Worm (Caenorhabditis elegans) whole organism, L4 larva: ENCODE measurements around the gene C06H5.11.

ENCODE experiments used
- F37D6.2 ChIP-seq: sonication (generic microtip); optimal IDR thresholded peaks from 2 replicates; lab custom pipeline; 2016; ENCODE audit warnings: mild to moderate bottlenecking, missing genetic modification characterization, missing compliant biosample characterization
- F49E8.2 ChIP-seq: sonication (generic microtip); optimal IDR thresholded peaks from 2 replicates; lab custom pipeline; 2016; ENCODE audit warnings: missing compliant biosample characterization, mild to moderate bottlenecking, missing genetic modification characterization, borderline replicate concordance
- R02D3.7 ChIP-seq: fragments of 150-350 bp; sonication (generic microtip); optimal IDR thresholded peaks from 3 replicates; lab custom pipeline; 2014; ENCODE audit warnings: missing biosample characterization, missing genetic modification characterization
- T20F7.1 ChIP-seq: fragments of 200-800 bp; sonication (Bioruptor generic); optimal IDR thresholded peaks from 2 replicates; lab custom pipeline; 2018; ENCODE audit warnings: mild to moderate bottlenecking, missing genetic modification characterization, missing compliant biosample characterization
- Y75B8A.6 ChIP-seq: fragments of 200-800 bp; sonication (Bioruptor generic); IDR thresholded peaks from 2 replicates; pipeline ENCODE4 v1.3.6; 2022; ENCODE audit warnings: missing genetic modification reagents, missing genetic modification characterization, missing compliant biosample characterization
- aha-1 ChIP-seq: fragments of 150-350 bp; peaks from one replicate; lab custom pipeline; 2014; ENCODE audit warnings: missing biosample characterization, missing genetic modification characterization
- aly-2 ChIP-seq: sonication (generic microtip); optimal IDR thresholded peaks from 2 replicates; lab custom pipeline; 2018; ENCODE audit warnings: missing biosample characterization, missing genetic modification characterization
- daf-16 ChIP-seq, 3 experiments: sonication (generic microtip); optimal IDR thresholded peaks; 2 replicates each; lab custom pipeline; 2016 to 2017; ENCODE audit warnings: missing genetic modification characterization in 3 of 3, missing genetic modification reagents in 3 of 3, mild to moderate bottlenecking in 2 of 3, missing compliant biosample characterization in 2 of 3, missing biosample characterization in 1 of 3, moderate library complexity in 1 of 3
- daf-8 ChIP-seq: fragments of 200-800 bp; sonication (Bioruptor generic); IDR thresholded peaks from 2 replicates; pipeline ENCODE4 v1.3.6; 2022; ENCODE audit warnings: missing genetic modification characterization, missing compliant biosample characterization
- dmd-6 ChIP-seq: fragments of 200-800 bp; sonication (Bioruptor generic); IDR thresholded peaks from 2 replicates; pipeline ENCODE4 v1.3.6; 2022; ENCODE audit warnings: missing genetic modification reagents, missing genetic modification characterization, missing compliant biosample characterization
- dpl-1 ChIP-seq: fragments of 150-350 bp; optimal IDR thresholded peaks from 2 replicates; lab custom pipeline; 2014; ENCODE audit warnings: missing biosample characterization, missing genetic modification reagents, missing genetic modification characterization
- duxl-1 ChIP-seq: sonication (generic microtip); optimal IDR thresholded peaks from 2 replicates; lab custom pipeline; 2016; ENCODE audit warnings: mild to moderate bottlenecking, missing genetic modification characterization, moderate library complexity, missing compliant biosample characterization; ENCODE audit not compliant: poor library complexity
- dve-1 ChIP-seq: sonication (generic microtip); optimal IDR thresholded peaks from 2 replicates; lab custom pipeline; 2017; ENCODE audit warnings: antibody characterized with exemption, mild to moderate bottlenecking, missing genetic modification characterization, missing compliant biosample characterization; ENCODE audit not compliant: insufficient read depth
- fkh-10 ChIP-seq: fragments of 150-350 bp; optimal IDR thresholded peaks from 2 replicates; lab custom pipeline; 2014; ENCODE audit warnings: missing biosample characterization, missing genetic modification reagents, missing genetic modification characterization
- hlh-30 ChIP-seq: sonication (generic microtip); optimal IDR thresholded peaks from 2 replicates; lab custom pipeline; 2017; ENCODE audit warnings: antibody characterized with exemption, mild to moderate bottlenecking, missing genetic modification characterization, missing compliant biosample characterization; ENCODE audit not compliant: insufficient read depth
- lim-7 ChIP-seq: fragments of 200-800 bp; sonication (Bioruptor generic); IDR thresholded peaks from 2 replicates; pipeline ENCODE4 v1.3.6; 2022; ENCODE audit warnings: missing genetic modification characterization, missing compliant biosample characterization
- lin-38 ChIP-seq: fragments of 200-800 bp; sonication (Bioruptor generic); IDR thresholded peaks from 2 replicates; pipeline ENCODE4 v1.3.6; 2022; ENCODE audit warnings: missing genetic modification reagents, missing genetic modification characterization, missing compliant biosample characterization
- lir-3 ChIP-seq: sonication (generic microtip); optimal IDR thresholded peaks from 2 replicates; lab custom pipeline; 2016; ENCODE audit warnings: mild to moderate bottlenecking, missing genetic modification characterization, missing compliant biosample characterization
- lsy-2 ChIP-seq, 2 experiments: fragments of 150-350 bp in 1 of 2; sonication (generic microtip) in 1 of 2; optimal IDR thresholded peaks; 2 replicates each; lab custom pipeline; 2014 to 2017; ENCODE audit warnings: missing biosample characterization in 2 of 2, missing genetic modification characterization in 2 of 2
- mdt-29 ChIP-seq: fragments of 200-800 bp; sonication (Bioruptor generic); IDR thresholded peaks from 2 replicates; pipeline ENCODE4 v1.3.6; 2022; ENCODE audit warnings: missing genetic modification reagents, missing genetic modification characterization, missing compliant biosample characterization
- mep-1 ChIP-seq: fragments of 150-350 bp; sonication (generic microtip); optimal IDR thresholded peaks from 3 replicates; lab custom pipeline; 2014; ENCODE audit warnings: missing biosample characterization, missing genetic modification characterization
- mes-2 ChIP-seq: sonication (generic microtip); optimal IDR thresholded peaks from 2 replicates; lab custom pipeline; 2016; ENCODE audit warnings: missing genotype, mild to moderate bottlenecking, missing genetic modification characterization, missing compliant biosample characterization; ENCODE audit not compliant: poor library complexity, severe bottlenecking
- mxl-2 ChIP-seq: fragments of 200-800 bp; sonication (Bioruptor generic); conservative IDR thresholded peaks from 2 replicates; pipeline ENCODE4 v1.3.6; 2022; ENCODE audit warnings: missing genetic modification reagents, missing genetic modification characterization, missing compliant biosample characterization
- nhr-11 ChIP-seq: fragments of 150-350 bp; optimal IDR thresholded peaks from 2 replicates; lab custom pipeline; 2014; ENCODE audit warnings: missing biosample characterization, missing genetic modification characterization
- nhr-111 ChIP-seq: fragments of 200-800 bp; sonication (Bioruptor generic); optimal IDR thresholded peaks from 2 replicates; lab custom pipeline; 2018; ENCODE audit warnings: mild to moderate bottlenecking, missing genetic modification characterization, missing compliant biosample characterization
- nhr-237 ChIP-seq: sonication (generic microtip); optimal IDR thresholded peaks from 2 replicates; lab custom pipeline; 2017; ENCODE audit warnings: missing biosample characterization, missing genetic modification characterization
- nhr-28 ChIP-seq: fragments of 150-350 bp; optimal IDR thresholded peaks from 2 replicates; lab custom pipeline; 2014; ENCODE audit warnings: missing biosample characterization, missing genetic modification characterization
- nhr-42 ChIP-seq: fragments of 200-800 bp; sonication (Bioruptor generic); IDR thresholded peaks from 2 replicates; pipeline ENCODE4 v1.3.6; 2022; ENCODE audit warnings: missing genetic modification characterization, missing compliant biosample characterization
- nhr-6 ChIP-seq: fragments of 150-350 bp; optimal IDR thresholded peaks from 2 replicates; lab custom pipeline; 2014; ENCODE audit warnings: missing biosample characterization, missing genetic modification characterization
- nhr-76 ChIP-seq: fragments of 150-350 bp; optimal IDR thresholded peaks from 2 replicates; lab custom pipeline; 2014; ENCODE audit warnings: missing biosample characterization, missing genetic modification characterization
- pha-4 ChIP-seq, 2 experiments: fragments of 150-350 bp in 1 of 2; fragments of 200-800 bp in 1 of 2; sonication (Bioruptor generic) in 1 of 2; IDR thresholded peaks in 1 of 2; optimal IDR thresholded peaks in 1 of 2; 2 replicates each; pipeline versions ENCODE4 v1.3.6 to Lab custom; 2014 to 2022; ENCODE audit warnings: missing genetic modification characterization in 2 of 2, missing genetic modification reagents in 2 of 2, missing biosample characterization in 1 of 2, missing compliant biosample characterization in 1 of 2
- pqm-1 ChIP-seq: sonication (generic microtip); optimal IDR thresholded peaks from 2 replicates; lab custom pipeline; 2017; ENCODE audit warnings: missing biosample characterization, missing genetic modification characterization
- rbr-2 ChIP-seq: sonication (generic microtip); optimal IDR thresholded peaks from 2 replicates; lab custom pipeline; 2016; ENCODE audit warnings: missing genotype, missing genetic modification characterization, missing compliant biosample characterization
- set-16 ChIP-seq: fragments of 200-800 bp; sonication (Bioruptor generic); IDR thresholded peaks from 2 replicates; pipeline ENCODE4 v1.3.6; 2022; ENCODE audit warnings: missing genetic modification reagents, missing genetic modification characterization, missing compliant biosample characterization
- skn-1 ChIP-seq: fragments of 150-350 bp; optimal IDR thresholded peaks from 2 replicates; lab custom pipeline; 2014; ENCODE audit warnings: missing biosample characterization, missing genetic modification characterization
- spr-3 ChIP-seq: fragments of 200-800 bp; sonication (Bioruptor generic); optimal IDR thresholded peaks from 2 replicates; lab custom pipeline; 2018; ENCODE audit warnings: mild to moderate bottlenecking, missing genetic modification characterization, missing compliant biosample characterization
- unc-39 ChIP-seq: sonication (generic microtip); optimal IDR thresholded peaks from 2 replicates; lab custom pipeline; 2017; ENCODE audit warnings: missing biosample characterization, missing genetic modification characterization
- unc-62 ChIP-seq, 3 experiments: fragments of 150-350 bp in 1 of 3; sonication (generic microtip); optimal IDR thresholded peaks in 2 of 3; peaks in 1 of 3; 1 replicate in 1 of 3; 2 replicates in 2 of 3; lab custom pipeline; 2014 to 2017; ENCODE audit warnings: missing biosample characterization in 3 of 3, missing genetic modification characterization in 3 of 3, missing genetic modification reagents in 3 of 3, missing genotype in 1 of 3
- zip-11 ChIP-seq: fragments of 200-800 bp; sonication (Bioruptor generic); IDR thresholded peaks from 2 replicates; pipeline ENCODE4 v1.3.6; 2022; ENCODE audit warnings: missing genetic modification characterization, missing compliant biosample characterization
- ztf-11 ChIP-seq: fragments of 150-350 bp; optimal IDR thresholded peaks from 2 replicates; lab custom pipeline; 2014; ENCODE audit warnings: missing biosample characterization, missing genetic modification characterization
- ztf-7 ChIP-seq: fragments of 150-350 bp; optimal IDR thresholded peaks from 2 replicates; lab custom pipeline; 2014; ENCODE audit warnings: missing biosample characterization, missing genetic modification characterization

C06H5.11 gene

DNA sequence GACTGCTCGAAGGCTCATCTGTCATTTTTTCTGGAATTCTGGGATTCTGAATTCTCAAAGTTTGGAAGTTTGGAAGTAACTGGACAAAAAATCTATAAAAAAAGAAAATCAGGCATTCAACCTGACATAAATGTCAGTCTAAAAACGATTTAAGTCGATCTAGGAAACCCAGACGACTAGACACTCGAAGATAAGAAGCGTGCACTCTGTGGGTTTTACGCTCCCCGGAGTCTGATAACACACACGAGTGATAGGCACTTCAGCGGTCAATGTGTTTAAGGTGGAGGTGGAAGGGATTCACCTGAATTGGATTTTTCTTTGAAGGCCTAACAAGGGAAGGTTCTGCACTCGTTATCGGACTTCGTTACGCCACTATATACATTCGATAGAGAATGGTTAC lies 4.9 kb downstream of the C06H5.11 start, which contains the start of gene C06H5.6 (continued):
- TF ChIP-seq aha-1 (tag; lab: Kevin White, UChicago) (no peak), daf-16 (GFP tag; optimal IDR thresholded peaks at IDR 0.05; lab: Kevin White, UChicago) (no peak), daf-16 (tag; optimal IDR thresholded peaks at IDR 0.05; lab: Kevin White, UChicago) (peak; percentile 37), nhr-28 (peak; percentile 70), zip-11 (GFP tag; lab: Robert Waterston, UW) (no peak), nhr-6 (no peak), pqm-1 (tag; lab: Kevin White, UChicago) (peak; percentile 67), T20F7.1 (no peak), nhr-237 (tag; lab: Kevin White, UChicago) (no peak), F49E8.2 (no peak), unc-62 (GFP tag; optimal IDR thresholded peaks at IDR 0.05 in 1 of 2; lab: Kevin White, UChicago) (no peak), unc-62 (tag; optimal IDR thresholded peaks at IDR 0.05; lab: Kevin White, UChicago) (no peak), nhr-42 (GFP tag; lab: Robert Waterston, UW) (no peak), daf-8 (GFP tag; lab: Robert Waterston, UW) (no peak), R02D3.7 (tag; lab: Kevin White, UChicago) (no peak), F37D6.2 (tag; lab: Kevin White, UChicago) (no peak), lir-3 (tag; lab: Kevin White, UChicago) (no peak), mdt-29 (GFP tag; lab: Robert Waterston, UW) (no peak), nhr-76 (tag; lab: Kevin White, UChicago) (no peak), mes-2 (tag; lab: Kevin White, UChicago) (no peak), set-16 (GFP tag; lab: Robert Waterston, UW) (no peak), dmd-6 (peak; percentile 64), fkh-10 (GFP tag; lab: Kevin White, UChicago) (no peak), skn-1 (tag; lab: Kevin White, UChicago) (no peak), nhr-11 (tag; lab: Kevin White, UChicago) (no peak), mxl-2 (GFP tag; lab: Robert Waterston, UW) (no peak), ztf-11 (tag; lab: Kevin White, UChicago) (no peak)

DNA sequence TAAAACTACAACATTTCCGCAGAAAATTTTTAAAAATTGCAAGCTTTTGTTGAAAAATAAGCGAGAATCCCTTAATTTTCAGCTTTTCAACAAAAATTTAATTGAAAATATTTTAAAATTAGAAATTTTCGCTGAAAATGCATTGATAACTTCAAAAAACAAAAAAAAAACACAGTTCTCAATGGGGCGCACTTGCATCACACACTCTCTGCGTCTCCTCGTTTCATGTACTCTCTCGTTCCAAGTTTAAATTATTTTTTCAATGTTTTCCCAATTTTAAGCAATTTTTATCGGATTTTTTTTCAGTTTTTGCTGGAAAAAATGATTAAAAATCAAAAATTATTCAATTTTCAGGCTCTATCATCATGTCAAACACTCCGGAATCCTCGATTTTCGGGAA lies 22.8 kb downstream of the C06H5.11 start, which contains the start of gene phf-14:
phf-14 (plus strand) TSS at position 345 of the 400 bp plus-strand sequence.
- peak; percentile 32 for TF ChIP-seq rbr-2 (tag; lab: Kevin White, UChicago)
- TF ChIP-seq unc-62 (GFP tag; optimal IDR thresholded peaks at IDR 0.05 in 1 of 2; lab: Kevin White, UChicago), result peak in 1 of 2 experiments; percentile 22
- TF ChIP-seq unc-62 (tag; optimal IDR thresholded peaks at IDR 0.05; lab: Kevin White, UChicago), result no peak
- no peak for TF ChIP-seq nhr-6
- no peak for TF ChIP-seq Y75B8A.6 (GFP tag; lab: Robert Waterston, UW)
- peak; percentile 15 for TF ChIP-seq nhr-28
- TF ChIP-seq lin-38 (GFP tag; lab: Robert Waterston, UW), result peak; percentile 98
- TF ChIP-seq hlh-30 (tag; lab: Kevin White, UChicago), result peak; percentile 7
- no peak for TF ChIP-seq nhr-111
- TF ChIP-seq dpl-1, result peak; percentile 68
- no peak for TF ChIP-seq F49E8.2
- TF ChIP-seq dve-1 (tag; lab: Kevin White, UChicago), result peak; percentile 48
- TF ChIP-seq lsy-2 (tag; optimal IDR thresholded peaks at IDR 0.05; lab: Kevin White, UChicago), result peak in 1 of 2 experiments; percentile 81
- peak; percentile 18 for TF ChIP-seq mep-1 (tag; lab: Kevin White, UChicago)
- TF ChIP-seq pha-4 (GFP tag; IDR thresholded peaks at IDR 0.05; lab: Robert Waterston, UW), result no peak
- TF ChIP-seq pha-4 (tag; optimal IDR thresholded peaks at IDR 0.05; lab: Kevin White, UChicago), result no peak
- peak; percentile 71 for TF ChIP-seq aha-1 (tag; lab: Kevin White, UChicago)
- TF ChIP-seq aly-2 (tag; lab: Kevin White, UChicago), result no peak
- TF ChIP-seq duxl-1 (tag; lab: Kevin White, UChicago), result peak; percentile 41
- no peak for TF ChIP-seq unc-39 (tag; lab: Kevin White, UChicago)
- no peak for TF ChIP-seq lim-7 (GFP tag; lab: Robert Waterston, UW)
- no peak for TF ChIP-seq spr-3 (GFP tag; lab: Kevin White, UChicago)
- peak; percentile 9 for TF ChIP-seq ztf-7 (tag; lab: Kevin White, UChicago)
- TF ChIP-seq mes-2 (tag; lab: Kevin White, UChicago), result peak; percentile 73
- TF ChIP-seq, all 104 proteins: peak for 13
